Fruit fly (Drosophila melanogaster): Measurements from ENCODE around the gene CG6656.

- TF ChIP-seq Sox102F (GFP tag; optimal IDR thresholded peaks at IDR 0.05) (no peak), OdsH (GFP tag; optimal IDR thresholded peaks at IDR 0.05) (no peak), achi (GFP tag; optimal IDR thresholded peaks at IDR 0.05) (no peak), spab (GFP tag; optimal IDR thresholded peaks at IDR 0.05) (no peak), CG32006 (GFP tag; optimal IDR thresholded peaks at IDR 0.05) (no peak)
These were observed 10.1 kb upstream of the CG6656 start, which contains the start of gene lsn for dm6 chr3R:21864992-21865391.
